Worm (Caenorhabditis elegans) whole organism, midembryonic: Measurements from ENCODE around the gene odr-2.

ENCODE experiments used
- T22C8.4 ChIP-seq: fragments of 200-800 bp; sonication (Bioruptor generic); IDR thresholded peaks from 2 replicates; pipeline ENCODE4 v1.3.6; 2022; ENCODE audit warnings: missing genetic modification characterization, missing compliant biosample characterization
- cog-1 ChIP-seq: sonication (generic microtip); optimal IDR thresholded peaks from 2 replicates; lab custom pipeline; 2016; ENCODE audit warnings: missing genetic modification characterization, missing compliant biosample characterization
- flt-1 ChIP-seq: fragments of 200-800 bp; sonication (Bioruptor generic); IDR thresholded peaks from 2 replicates; pipeline ENCODE4 v1.3.6; 2022; ENCODE audit warnings: missing genetic modification characterization, missing compliant biosample characterization
- klf-2 ChIP-seq: fragments of 200-800 bp; sonication (Bioruptor generic); conservative IDR thresholded peaks from 2 replicates; pipeline ENCODE4 v1.3.6; 2022; ENCODE audit warnings: missing genetic modification reagents, missing genetic modification characterization, missing compliant biosample characterization
- med-1 ChIP-seq: sonication (generic microtip); optimal IDR thresholded peaks from 2 replicates; lab custom pipeline; 2017; ENCODE audit warnings: missing genetic modification characterization, mild to moderate bottlenecking, missing compliant biosample characterization, antibody characterized with exemption, missing genetic modification reagents; ENCODE audit not compliant: insufficient read depth
- ref-1 ChIP-seq: fragments of 200-800 bp; sonication (Bioruptor generic); conservative IDR thresholded peaks from 2 replicates; pipeline ENCODE4 v1.3.6; 2022; ENCODE audit warnings: missing genetic modification reagents, missing genetic modification characterization, missing compliant biosample characterization
- tab-1 ChIP-seq: fragments of 200-800 bp; sonication (Bioruptor generic); IDR thresholded peaks from 2 replicates; pipeline ENCODE4 v1.3.6; 2022; ENCODE audit warnings: missing genetic modification characterization, missing compliant biosample characterization
- ztf-23 ChIP-seq: fragments of 200-800 bp; sonication (Bioruptor generic); IDR thresholded peaks from 2 replicates; pipeline ENCODE4 v1.3.6; 2022; ENCODE audit warnings: missing genetic modification reagents, missing genetic modification characterization, missing compliant biosample characterization
- ztf-29 ChIP-seq: fragments of 200-800 bp; sonication (Bioruptor generic); IDR thresholded peaks from 2 replicates; pipeline ENCODE4 v1.3.6; 2022; ENCODE audit warnings: missing genetic modification reagents, missing genetic modification characterization, missing compliant biosample characterization

Gene odr-2

ce11 chrV:7091287-7091686 lies 12.1 kb upstream of the odr-2 start, which contains the start of gene nhr-286:
nhr-286 (minus strand) TSS chrV:7091610.
- no peak for TF ChIP-seq ztf-29 (GFP tag; lab: Robert Waterston, UW)
- no peak for TF ChIP-seq T22C8.4 (GFP tag; lab: Robert Waterston, UW)

ce11 chrV:7093720-7094401 lies 9.5 kb upstream of the odr-2 start, which contains the start of gene nhr-135:
nhr-135 (minus strand) TSS chrV:7093770.
- TF ChIP-seq klf-2 (GFP tag; lab: Robert Waterston, UW) (no peak), T22C8.4 (GFP tag; lab: Robert Waterston, UW) (peak; percentile 38; the same call in 1 of the 2 replicates)

ce11 chrV:7095254-7095990 lies 7.9 kb upstream of the odr-2 start:
- TF ChIP-seq ref-1 (no peak), ztf-29 (GFP tag; lab: Robert Waterston, UW) (no peak), tab-1 (GFP tag; lab: Robert Waterston, UW) (no peak), ztf-23 (GFP tag; lab: Robert Waterston, UW) (no peak), flt-1 (GFP tag; lab: Robert Waterston, UW) (no peak), cog-1 (tag; lab: Kevin White, UChicago) (no peak), klf-2 (GFP tag; lab: Robert Waterston, UW) (no peak), med-1 (GFP tag; lab: Kevin White, UChicago) (no peak), T22C8.4 (GFP tag; lab: Robert Waterston, UW) (no peak)

- TF ChIP-seq ref-1 (no peak), ztf-29 (GFP tag; lab: Robert Waterston, UW) (no peak), med-1 (GFP tag; lab: Kevin White, UChicago) (no peak), tab-1 (GFP tag; lab: Robert Waterston, UW) (no peak), flt-1 (GFP tag; lab: Robert Waterston, UW) (no peak), cog-1 (tag; lab: Kevin White, UChicago) (no peak), T22C8.4 (GFP tag; lab: Robert Waterston, UW) (no peak)
These were observed 7.1 kb upstream of the odr-2 start for ce11 chrV:7096129-7096730.

- TF ChIP-seq tab-1 (GFP tag; lab: Robert Waterston, UW) (no peak), ztf-29 (GFP tag; lab: Robert Waterston, UW) (no peak), T22C8.4 (GFP tag; lab: Robert Waterston, UW) (no peak), flt-1 (GFP tag; lab: Robert Waterston, UW) (no peak), cog-1 (tag; lab: Kevin White, UChicago) (no peak), klf-2 (GFP tag; lab: Robert Waterston, UW) (no peak), med-1 (GFP tag; lab: Kevin White, UChicago) (no peak), ref-1 (no peak), ztf-23 (GFP tag; lab: Robert Waterston, UW) (no peak)
These were observed 6.5 kb upstream of the odr-2 start for ce11 chrV:7096811-7097210.

- TF ChIP-seq med-1 (GFP tag; lab: Kevin White, UChicago) (no peak), ztf-29 (GFP tag; lab: Robert Waterston, UW) (no peak), tab-1 (GFP tag; lab: Robert Waterston, UW) (0 out of 2 replicates have a peak, but pooled peaks have one; percentile 13)
These were observed 3.3 kb downstream of the odr-2 start for ce11 chrV:7106499-7107152.

- TF ChIP-seq ref-1 (no peak), ztf-23 (GFP tag; lab: Robert Waterston, UW) (no peak), klf-2 (GFP tag; lab: Robert Waterston, UW) (no peak), ztf-29 (GFP tag; lab: Robert Waterston, UW) (no peak), med-1 (GFP tag; lab: Kevin White, UChicago) (no peak), flt-1 (GFP tag; lab: Robert Waterston, UW) (no peak), cog-1 (tag; lab: Kevin White, UChicago) (no peak), tab-1 (GFP tag; lab: Robert Waterston, UW) (no peak), T22C8.4 (GFP tag; lab: Robert Waterston, UW) (no peak)
These were observed 7.0 kb downstream of the odr-2 start for ce11 chrV:7110370-7110769.

- TF ChIP-seq T22C8.4 (GFP tag; lab: Robert Waterston, UW): no peak
These were observed 7.9 kb downstream of the odr-2 start for ce11 chrV:7111276-7111675.

ce11 chrV:7112223-7112622 lies 8.9 kb downstream of the odr-2 start:
- TF ChIP-seq tab-1 (GFP tag; lab: Robert Waterston, UW) (no peak), ref-1 (no peak)

- TF ChIP-seq klf-2 (GFP tag; lab: Robert Waterston, UW): no peak
- TF ChIP-seq ref-1: no peak
- TF ChIP-seq cog-1 (tag; lab: Kevin White, UChicago): no peak
- no peak for TF ChIP-seq tab-1 (GFP tag; lab: Robert Waterston, UW)
- no peak for TF ChIP-seq flt-1 (GFP tag; lab: Robert Waterston, UW)
- TF ChIP-seq T22C8.4 (GFP tag; lab: Robert Waterston, UW): no peak
- TF ChIP-seq ztf-23 (GFP tag; lab: Robert Waterston, UW): no peak
- no peak for TF ChIP-seq ztf-29 (GFP tag; lab: Robert Waterston, UW)
- TF ChIP-seq med-1 (GFP tag; lab: Kevin White, UChicago): no peak
These were observed 15.4 kb downstream of the odr-2 start, which contains the start of gene srx-33 for ce11 chrV:7118796-7119195. srx-33 (minus strand) TSS chrV:7118896.
